Worm (Caenorhabditis elegans) whole organism, L1 larva: ENCODE data around the gene tag-151.

Experiments used
- C16A3.4 ChIP-seq: fragments of 150-350 bp; optimal IDR thresholded peaks from 2 replicates; lab custom pipeline; 2014; ENCODE audit warnings: missing biosample characterization, missing genetic modification characterization
- C34B4.2 ChIP-seq: sonication (generic microtip); optimal IDR thresholded peaks from 2 replicates; lab custom pipeline; 2017; ENCODE audit warnings: mild to moderate bottlenecking, missing genetic modification characterization, missing compliant biosample characterization
- F16B12.6 ChIP-seq: fragments of 150-350 bp; optimal IDR thresholded peaks from 2 replicates; lab custom pipeline; 2014; ENCODE audit warnings: missing biosample characterization, missing genetic modification characterization
- aha-1 ChIP-seq: fragments of 150-350 bp; optimal IDR thresholded peaks from 2 replicates; lab custom pipeline; 2014; ENCODE audit warnings: missing biosample characterization, missing genetic modification characterization
- ama-1 ChIP-seq: fragments of 150-350 bp; optimal IDR thresholded peaks from 2 replicates; lab custom pipeline; 2014
- blmp-1 ChIP-seq: fragments of 150-350 bp; optimal IDR thresholded peaks from 2 replicates; lab custom pipeline; 2014; ENCODE audit warnings: missing biosample characterization, missing genetic modification characterization
- ceh-82 ChIP-seq, 3 experiments: fragments of 150-350 bp in 1 of 3; sonication (generic microtip) in 2 of 3; optimal IDR thresholded peaks; 2 replicates each; lab custom pipeline; 2014 to 2017; ENCODE audit warnings: missing biosample characterization in 3 of 3, missing genetic modification characterization in 3 of 3
- ces-1 ChIP-seq: fragments of 150-350 bp; optimal IDR thresholded peaks from 2 replicates; lab custom pipeline; 2014; ENCODE audit warnings: missing biosample characterization, missing genetic modification reagents, missing genetic modification characterization
- dpl-1 ChIP-seq, 3 experiments: fragments of 150-350 bp in 2 of 3; sonication (generic microtip) in 1 of 3; optimal IDR thresholded peaks; 2 replicates each; lab custom pipeline; 2014 to 2017; ENCODE audit warnings: missing biosample characterization in 3 of 3, missing genetic modification characterization in 3 of 3, missing genetic modification reagents in 3 of 3
- efl-1 ChIP-seq, 4 experiments: fragments of 150-350 bp; optimal IDR thresholded peaks in 3 of 4; peaks in 1 of 4; 1 replicate in 1 of 4; 2 replicates in 3 of 4; lab custom pipeline; 2014; ENCODE audit warnings: missing biosample characterization in 2 of 4, missing genetic modification characterization in 2 of 4, missing genetic modification reagents in 2 of 4
- egl-27 ChIP-seq, 2 experiments: fragments of 150-350 bp in 1 of 2; sonication (generic microtip); optimal IDR thresholded peaks; 3 replicates each; lab custom pipeline; 2017 to 2018; ENCODE audit warnings: missing biosample characterization in 2 of 2, missing genetic modification characterization in 2 of 2, missing genetic modification reagents in 2 of 2
- elt-3 ChIP-seq, 6 experiments: fragments of 150-350 bp in 1 of 6; sonication (generic microtip); optimal IDR thresholded peaks; 2 replicates each; lab custom pipeline; 2017 to 2018; ENCODE audit warnings: missing biosample characterization in 6 of 6, missing genetic modification characterization in 6 of 6, inconsistent platforms in 1 of 6
- fkh-4 ChIP-seq: sonication (generic microtip); optimal IDR thresholded peaks from 2 replicates; lab custom pipeline; 2016; ENCODE audit warnings: missing compliant biosample characterization, missing genetic modification characterization, borderline replicate concordance
- fos-1 ChIP-seq: fragments of 150-350 bp; optimal IDR thresholded peaks from 2 replicates; lab custom pipeline; 2014; ENCODE audit warnings: missing biosample characterization, missing genetic modification characterization
- hpl-2 ChIP-seq: fragments of 150-350 bp; optimal IDR thresholded peaks from 2 replicates; lab custom pipeline; 2014; ENCODE audit warnings: missing biosample characterization, missing genetic modification reagents, missing genetic modification characterization
- irx-1 ChIP-seq: sonication (generic microtip); optimal IDR thresholded peaks from 2 replicates; lab custom pipeline; 2016; ENCODE audit warnings: missing genetic modification characterization, missing compliant biosample characterization
- isw-1 ChIP-seq: fragments of 200-800 bp; sonication (Bioruptor generic); IDR thresholded peaks from 2 replicates; pipeline ENCODE4 v1.3.6; 2022; ENCODE audit warnings: missing genetic modification characterization, missing compliant biosample characterization
- jun-1 ChIP-seq: fragments of 150-350 bp; optimal IDR thresholded peaks from 2 replicates; lab custom pipeline; 2014; ENCODE audit warnings: missing biosample characterization, missing genetic modification reagents, missing genetic modification characterization
- lin-13 ChIP-seq: fragments of 150-350 bp; optimal IDR thresholded peaks from 2 replicates; lab custom pipeline; 2014; ENCODE audit warnings: missing biosample characterization, missing genetic modification reagents, missing genetic modification characterization
- lin-14 ChIP-seq: fragments of 200-800 bp; sonication (Bioruptor generic); optimal IDR thresholded peaks from 2 replicates; lab custom pipeline; 2018; ENCODE audit warnings: mild to moderate bottlenecking, missing genetic modification characterization, moderate library complexity, missing compliant biosample characterization
- lin-35 ChIP-seq, 2 experiments: fragments of 150-350 bp; optimal IDR thresholded peaks; 2 replicates each; lab custom pipeline; 2014; ENCODE audit warnings: missing biosample characterization in 2 of 2, missing genetic modification characterization in 2 of 2, missing genetic modification reagents in 2 of 2
- lin-39 ChIP-seq: fragments of 150-350 bp; optimal IDR thresholded peaks from 2 replicates; lab custom pipeline; 2014; ENCODE audit warnings: missing biosample characterization, missing genetic modification reagents, missing genetic modification characterization
- lir-3 ChIP-seq: sonication (generic microtip); optimal IDR thresholded peaks from 2 replicates; lab custom pipeline; 2016; ENCODE audit warnings: mild to moderate bottlenecking, missing genetic modification characterization, moderate library complexity, missing compliant biosample characterization; ENCODE audit not compliant: poor library complexity
- lsy-2 ChIP-seq, 2 experiments: fragments of 150-350 bp; optimal IDR thresholded peaks; 2 replicates each; lab custom pipeline; 2014; ENCODE audit warnings: missing biosample characterization in 2 of 2, missing genetic modification characterization in 2 of 2
- mab-9 ChIP-seq: fragments of 200-800 bp; sonication (Bioruptor generic); IDR thresholded peaks from 2 replicates; pipeline ENCODE4 v1.3.6; 2022; ENCODE audit warnings: missing genetic modification reagents, missing genetic modification characterization, missing compliant biosample characterization
- mdl-1 ChIP-seq, 2 experiments: fragments of 150-350 bp; optimal IDR thresholded peaks; 2 replicates each; lab custom pipeline; 2014 to 2017; ENCODE audit warnings: missing biosample characterization in 2 of 2, missing genetic modification characterization in 2 of 2, inconsistent platforms in 1 of 2
- nhr-11 ChIP-seq: fragments of 150-350 bp; optimal IDR thresholded peaks from 2 replicates; lab custom pipeline; 2014; ENCODE audit warnings: missing biosample characterization, missing genetic modification characterization
- nhr-12 ChIP-seq: sonication (generic microtip); optimal IDR thresholded peaks from 2 replicates; lab custom pipeline; 2017; ENCODE audit warnings: missing biosample characterization, missing genetic modification characterization
- nhr-19 ChIP-seq: fragments of 200-800 bp; sonication (Bioruptor generic); conservative IDR thresholded peaks from 2 replicates; pipeline ENCODE4 v1.3.6; 2022; ENCODE audit warnings: missing genetic modification characterization, missing compliant biosample characterization
- nhr-20 ChIP-seq: sonication (generic microtip); optimal IDR thresholded peaks from 2 replicates; lab custom pipeline; 2016; ENCODE audit warnings: mild to moderate bottlenecking, missing genetic modification characterization, missing compliant biosample characterization
- nhr-47 ChIP-seq: sonication (generic microtip); optimal IDR thresholded peaks from 2 replicates; lab custom pipeline; 2016; ENCODE audit warnings: mild to moderate bottlenecking, missing genetic modification characterization, moderate library complexity, missing compliant biosample characterization
- nhr-71 ChIP-seq: sonication (generic microtip); optimal IDR thresholded peaks from 2 replicates; lab custom pipeline; 2016; ENCODE audit warnings: mild to moderate bottlenecking, missing genetic modification characterization, moderate library complexity, missing compliant biosample characterization
- nhr-77 ChIP-seq: fragments of 150-350 bp; optimal IDR thresholded peaks from 2 replicates; lab custom pipeline; 2014; ENCODE audit warnings: missing biosample characterization, missing genetic modification characterization
- nhr-84 ChIP-seq: sonication (generic microtip); optimal IDR thresholded peaks from 2 replicates; lab custom pipeline; 2017; ENCODE audit warnings: missing biosample characterization, missing genetic modification characterization
- nhr-85 ChIP-seq: sonication (generic microtip); peaks from one replicate; lab custom pipeline; 2016; ENCODE audit warnings: missing genetic modification characterization, inconsistent platforms, missing compliant biosample characterization
- nhr-90 ChIP-seq: sonication (generic microtip); optimal IDR thresholded peaks from 2 replicates; lab custom pipeline; 2016; ENCODE audit warnings: mild to moderate bottlenecking, missing genetic modification characterization, missing compliant biosample characterization; ENCODE audit not compliant: poor library complexity
- pag-3 ChIP-seq: sonication (generic microtip); optimal IDR thresholded peaks from 2 replicates; lab custom pipeline; 2017; ENCODE audit warnings: missing genetic modification characterization, mild to moderate bottlenecking, missing compliant biosample characterization, antibody characterized with exemption, borderline replicate concordance; ENCODE audit not compliant: insufficient read depth
- pax-3 ChIP-seq: fragments of 200-800 bp; sonication (Bioruptor generic); optimal IDR thresholded peaks from 2 replicates; lab custom pipeline; 2018; ENCODE audit warnings: mild to moderate bottlenecking, missing genetic modification characterization, moderate library complexity, missing compliant biosample characterization
- pqm-1 ChIP-seq: sonication (generic microtip); optimal IDR thresholded peaks from 3 replicates; lab custom pipeline; 2017; ENCODE audit warnings: missing biosample characterization, missing genetic modification characterization
- rnt-1 ChIP-seq: sonication (generic microtip); optimal IDR thresholded peaks from 2 replicates; lab custom pipeline; 2016; ENCODE audit warnings: mild to moderate bottlenecking, missing genetic modification characterization, moderate library complexity, missing compliant biosample characterization
- snu-23 ChIP-seq: sonication (generic microtip); optimal IDR thresholded peaks from 2 replicates; lab custom pipeline; 2016; ENCODE audit warnings: missing genetic modification characterization, missing compliant biosample characterization
- sox-4 ChIP-seq: sonication (generic microtip); optimal IDR thresholded peaks from 2 replicates; lab custom pipeline; 2016; ENCODE audit warnings: missing genetic modification characterization, missing compliant biosample characterization
- sup-37 ChIP-seq: fragments of 200-800 bp; sonication (Bioruptor generic); optimal IDR thresholded peaks from 2 replicates; lab custom pipeline; 2018; ENCODE audit warnings: mild to moderate bottlenecking, missing genetic modification characterization, missing compliant biosample characterization
- swsn-7 ChIP-seq: sonication (generic microtip); optimal IDR thresholded peaks from 2 replicates; lab custom pipeline; 2016; ENCODE audit warnings: missing genetic modification characterization, missing compliant biosample characterization
- unc-130 ChIP-seq: fragments of 150-350 bp; optimal IDR thresholded peaks from 2 replicates; lab custom pipeline; 2017; ENCODE audit warnings: missing biosample characterization, missing genetic modification characterization, inconsistent platforms
- unc-62 ChIP-seq: fragments of 150-350 bp; optimal IDR thresholded peaks from 2 replicates; lab custom pipeline; 2014; ENCODE audit warnings: missing biosample characterization, missing genetic modification reagents, missing genetic modification characterization
- unc-86 ChIP-seq: sonication (generic microtip); optimal IDR thresholded peaks from 2 replicates; lab custom pipeline; 2016; ENCODE audit warnings: missing genetic modification characterization, missing compliant biosample characterization
- vab-15 ChIP-seq: sonication (generic microtip); optimal IDR thresholded peaks from 2 replicates; lab custom pipeline; 2017; ENCODE audit warnings: missing genotype, mild to moderate bottlenecking, missing genetic modification characterization, missing compliant biosample characterization
- xbp-1 ChIP-seq: sonication (generic microtip); optimal IDR thresholded peaks from 2 replicates; lab custom pipeline; 2016; ENCODE audit warnings: missing genetic modification characterization, missing compliant biosample characterization
- zag-1 ChIP-seq: fragments of 150-350 bp; optimal IDR thresholded peaks from 2 replicates; lab custom pipeline; 2014; ENCODE audit warnings: missing biosample characterization, missing genetic modification characterization
- zip-4 ChIP-seq: fragments of 200-800 bp; sonication (Bioruptor generic); optimal IDR thresholded peaks from 2 replicates; lab custom pipeline; 2018; ENCODE audit warnings: mild to moderate bottlenecking, missing genetic modification characterization, moderate library complexity, missing compliant biosample characterization
- ztf-11 ChIP-seq, 2 experiments: sonication (generic microtip); optimal IDR thresholded peaks; 2 replicates each; lab custom pipeline; 2016 to 2017; ENCODE audit warnings: missing genetic modification characterization in 2 of 2, missing biosample characterization in 1 of 2, missing compliant biosample characterization in 1 of 2
- ztf-4 ChIP-seq: fragments of 150-350 bp; optimal IDR thresholded peaks from 2 replicates; lab custom pipeline; 2014; ENCODE audit warnings: missing biosample characterization, missing genetic modification characterization

The tag-151 gene

DNA sequence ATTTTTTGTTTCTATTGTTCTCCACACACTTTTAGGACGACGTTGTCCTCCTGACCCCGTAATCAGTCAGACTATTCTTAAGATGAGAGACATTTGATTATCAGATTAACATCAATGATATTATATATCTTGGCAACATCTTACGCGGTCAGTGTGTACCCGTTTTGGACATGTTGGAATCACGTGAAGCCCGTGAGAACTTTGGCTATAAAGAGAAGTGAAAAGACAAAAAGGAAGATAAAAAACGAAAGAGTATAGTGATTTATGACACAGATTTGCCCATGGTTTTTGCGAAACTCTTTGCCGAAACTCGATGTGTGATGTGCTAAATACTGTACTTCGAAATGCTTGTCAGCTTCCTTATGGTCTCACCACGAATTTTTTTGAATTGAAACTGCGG, 35.2 kb downstream of the tag-151 start:
- peak; percentile 71 for TF ChIP-seq snu-23 (GFP tag; lab: Kevin White, UChicago)
- peak in 1 of 2 experiments; percentile 55 for TF ChIP-seq lin-35 (GFP tag; optimal IDR thresholded peaks at IDR 0.05; lab: Kevin White, UChicago)
- TF ChIP-seq nhr-85: peak; percentile 96
- TF ChIP-seq lsy-2 (tag; optimal IDR thresholded peaks at IDR 0.05; lab: Kevin White, UChicago): peak in 1 of 2 experiments; percentile 38
- TF ChIP-seq F16B12.6: no peak
- TF ChIP-seq nhr-84 (tag; lab: Kevin White, UChicago): no peak
- TF ChIP-seq sup-37 (GFP tag; lab: Kevin White, UChicago): no peak
- TF ChIP-seq unc-86 (tag; lab: Kevin White, UChicago): no peak
- no peak for TF ChIP-seq pax-3
- peak; percentile 38 for TF ChIP-seq nhr-11 (tag; lab: Kevin White, UChicago)
- TF ChIP-seq ztf-11 (tag; optimal IDR thresholded peaks at IDR 0.05; lab: Kevin White, UChicago): no peak
- no peak for TF ChIP-seq aha-1
- no peak for TF ChIP-seq hpl-2
- TF ChIP-seq unc-130 (tag; lab: Kevin White, UChicago): peak; percentile 84
- peak in 1 of 2 experiments; percentile 8 for TF ChIP-seq efl-1 (optimal IDR thresholded peaks at IDR 0.05; lab: Kevin White, UChicago)
- TF ChIP-seq efl-1 (GFP tag; optimal IDR thresholded peaks at IDR 0.05 in 1 of 2; lab: Kevin White, UChicago): peak in 1 of 2 experiments; percentile 68
- no peak for TF ChIP-seq jun-1 (tag; lab: Kevin White, UChicago)
- TF ChIP-seq egl-27 (tag; optimal IDR thresholded peaks at IDR 0.05; lab: Kevin White, UChicago): no peak
- no peak for TF ChIP-seq isw-1 (GFP tag; lab: Robert Waterston, UW)
- TF ChIP-seq lin-13 (GFP tag; lab: Kevin White, UChicago): no peak
- peak; percentile 95 for TF ChIP-seq blmp-1 (tag; lab: Kevin White, UChicago)
- TF ChIP-seq sox-4: no peak
- TF ChIP-seq ama-1 (lab: Kevin White, UChicago): no peak
- no peak for TF ChIP-seq ztf-4 (tag; lab: Kevin White, UChicago)
- no peak for TF ChIP-seq zip-4
- TF ChIP-seq fkh-4 (tag; lab: Kevin White, UChicago): no peak
- TF ChIP-seq irx-1 (tag; lab: Kevin White, UChicago): no peak
- TF ChIP-seq zag-1 (tag; lab: Kevin White, UChicago): no peak
- TF ChIP-seq xbp-1 (tag; lab: Kevin White, UChicago): no peak
- TF ChIP-seq nhr-20 (tag; lab: Kevin White, UChicago): peak; percentile 82
- no peak for TF ChIP-seq ces-1 (GFP tag; lab: Kevin White, UChicago)
- peak; percentile 79 for TF ChIP-seq nhr-71 (tag; lab: Kevin White, UChicago)
- peak; percentile 55 for TF ChIP-seq nhr-19 (GFP tag; lab: Robert Waterston, UW)
- TF ChIP-seq ceh-82 (tag; optimal IDR thresholded peaks at IDR 0.05; lab: Kevin White, UChicago): no peak
- TF ChIP-seq swsn-7 (tag; lab: Kevin White, UChicago): no peak
- TF ChIP-seq C16A3.4 (tag; lab: Kevin White, UChicago): no peak
- TF ChIP-seq elt-3 (tag; optimal IDR thresholded peaks at IDR 0.05; lab: Kevin White, UChicago): peak; percentile 4 to 98 (median 80)
- TF ChIP-seq unc-62 (GFP tag; lab: Kevin White, UChicago): no peak
- TF ChIP-seq lin-39 (tag; lab: Kevin White, UChicago): no peak
- TF ChIP-seq nhr-12 (tag; lab: Kevin White, UChicago): no peak
- no peak for TF ChIP-seq pqm-1 (tag; lab: Kevin White, UChicago)
- peak; percentile 47 for TF ChIP-seq nhr-47 (tag; lab: Kevin White, UChicago)
- no peak for TF ChIP-seq fos-1
- TF ChIP-seq pag-3 (tag; lab: Kevin White, UChicago): no peak
- TF ChIP-seq rnt-1 (tag; lab: Kevin White, UChicago): no peak
- TF ChIP-seq mab-9 (GFP tag; lab: Robert Waterston, UW): no peak
- peak; percentile 79 for TF ChIP-seq nhr-90 (tag; lab: Kevin White, UChicago)
- no peak for TF ChIP-seq C34B4.2 (tag; lab: Kevin White, UChicago)
- no peak for TF ChIP-seq nhr-77 (tag; lab: Kevin White, UChicago)
- peak in 1 of 2 experiments; percentile 12 for TF ChIP-seq mdl-1 (tag; optimal IDR thresholded peaks at IDR 0.05; lab: Kevin White, UChicago)
- peak in 1 of 3 experiments; percentile 22 for TF ChIP-seq dpl-1 (GFP tag; optimal IDR thresholded peaks at IDR 0.05; lab: Kevin White, UChicago)
- TF ChIP-seq lir-3: no peak
- TF ChIP-seq lin-14 (GFP tag; lab: Kevin White, UChicago): peak; percentile 68
- no peak for TF ChIP-seq vab-15 (tag; lab: Kevin White, UChicago)
